Fruit fly (Drosophila melanogaster): Measurements from ENCODE around the gene CG14082.

dm6 chr3L:19155111-19155510 is 16.3 kb upstream of the CG14082 start:
- no peak for TF ChIP-seq CG32264 (GFP tag; optimal IDR thresholded peaks at IDR 0.05)
- no peak for TF ChIP-seq Myc (optimal IDR thresholded peaks at IDR 0.05)
- no peak for TF ChIP-seq Abd-B (GFP tag; optimal IDR thresholded peaks at IDR 0.05)
- TF ChIP-seq br (GFP tag; optimal IDR thresholded peaks at IDR 0.05), result no peak
- no peak for TF ChIP-seq fru (GFP tag; optimal IDR thresholded peaks at IDR 0.05)
- no peak for TF ChIP-seq Vsx2 (GFP tag; optimal IDR thresholded peaks at IDR 0.05; ENCODE audit: partially characterized antibody)
- no peak for TF ChIP-seq foxo (GFP tag; optimal IDR thresholded peaks at IDR 0.05)
- no peak for TF ChIP-seq Hr78 (GFP tag; optimal IDR thresholded peaks at IDR 0.05)
- no peak for TF ChIP-seq Dif (GFP tag; optimal IDR thresholded peaks at IDR 0.05; ENCODE audit: partially characterized antibody)
- TF ChIP-seq Hr83 (GFP tag; optimal IDR thresholded peaks at IDR 0.05; ENCODE audit: poor library complexity, severe bottlenecking), result no peak
- TF ChIP-seq ey (GFP tag; optimal IDR thresholded peaks at IDR 0.05), result no peak
- TF ChIP-seq usp (GFP tag; optimal IDR thresholded peaks at IDR 0.05), result no peak

Measured in whole organism, wandering third instar larva.